Fruit fly (Drosophila melanogaster) whole organism, wandering third instar larva: Measurements from ENCODE around the gene Hsp70Ba.

Source experiments
- Abd-B ChIP-seq: fragments of >200 bp; optimal IDR thresholded peaks from 2 replicates; lab custom pipeline; 2017; ENCODE audit warnings: missing biosample characterization, missing genetic modification characterization
- CG9705 ChIP-seq: fragments of 200-800 bp; sonication (Bioruptor generic); optimal IDR thresholded peaks from 2 replicates; lab custom pipeline; 2018; ENCODE audit warnings: missing biosample characterization, mild to moderate bottlenecking, missing genetic modification characterization
- CrebA ChIP-seq: fragments of 200-800 bp; sonication (Bioruptor generic); optimal IDR thresholded peaks from 2 replicates; lab custom pipeline; 2016; ENCODE audit warnings: missing biosample characterization, mild to moderate bottlenecking, missing genetic modification characterization, borderline replicate concordance
- Dfd ChIP-seq: fragments of >200 bp; optimal IDR thresholded peaks from 2 replicates; lab custom pipeline; 2017; ENCODE audit warnings: missing biosample characterization, missing genetic modification characterization
- Dif ChIP-seq: fragments of 200-275, 200-300 bp; sonication (Bioruptor generic); optimal IDR thresholded peaks from 2 replicates; lab custom pipeline; 2018; ENCODE audit warnings: missing biosample characterization, missing genetic modification characterization; ENCODE audit not compliant: partially characterized antibody
- GATAd ChIP-seq: sonication (Bioruptor generic); optimal IDR thresholded peaks from 2 replicates; lab custom pipeline; 2016; ENCODE audit warnings: missing biosample characterization, missing genetic modification characterization
- HLH106 ChIP-seq: fragments of 200-800 bp; optimal IDR thresholded peaks from 3 replicates; lab custom pipeline; 2019; ENCODE audit warnings: missing biosample characterization, mild to moderate bottlenecking, missing genetic modification characterization, moderate library complexity
- Hnf4 ChIP-seq: fragments of 200-800 bp; sonication (Bioruptor generic); optimal IDR thresholded peaks from 2 replicates; lab custom pipeline; 2016; ENCODE audit warnings: missing biosample characterization, mild to moderate bottlenecking, missing genetic modification characterization
- Hr83 ChIP-seq: fragments of 200-300 bp; sonication (Bioruptor generic); optimal IDR thresholded peaks from 2 replicates; lab custom pipeline; 2016; ENCODE audit warnings: missing biosample characterization, mild to moderate bottlenecking, missing genetic modification characterization, moderate library complexity; ENCODE audit not compliant: poor library complexity, severe bottlenecking
- Jra ChIP-seq: sonication (Bioruptor generic); optimal IDR thresholded peaks from 2 replicates; lab custom pipeline; 2016; ENCODE audit warnings: missing biosample characterization, missing genetic modification characterization
- Mio ChIP-seq: sonication (Bioruptor generic); optimal IDR thresholded peaks from 2 replicates; lab custom pipeline; 2016; ENCODE audit warnings: missing biosample characterization, missing genetic modification characterization
- Myc ChIP-seq: fragments of >200 bp; optimal IDR thresholded peaks from 2 replicates; lab custom pipeline; 2017
- OdsH ChIP-seq: fragments of 200-800 bp; sonication (Bioruptor generic); optimal IDR thresholded peaks from 2 replicates; lab custom pipeline; 2016; ENCODE audit warnings: missing biosample characterization, mild to moderate bottlenecking, missing genetic modification characterization
- Rel ChIP-seq, 2 experiments: fragments of 200-800 bp; sonication (Bioruptor generic) in 1 of 2; optimal IDR thresholded peaks; 2 replicates in 1 of 2; 3 replicates in 1 of 2; lab custom pipeline; 2016 to 2019; ENCODE audit warnings: mild to moderate bottlenecking in 2 of 2, missing biosample characterization in 2 of 2, missing genetic modification characterization in 2 of 2, moderate library complexity in 1 of 2
- Sp1 ChIP-seq: fragments of 200-800 bp; sonication (Bioruptor generic); optimal IDR thresholded peaks from 3 replicates; lab custom pipeline; 2019; ENCODE audit warnings: missing biosample characterization, mild to moderate bottlenecking, missing genetic modification characterization, moderate library complexity
- Vsx2 ChIP-seq: fragments of 200-300, 225-300 bp; sonication (Bioruptor generic); optimal IDR thresholded peaks from 2 replicates; lab custom pipeline; 2018; ENCODE audit warnings: missing biosample characterization, missing genetic modification characterization; ENCODE audit not compliant: partially characterized antibody
- br ChIP-seq: fragments of 200-800 bp; sonication (Bioruptor generic); optimal IDR thresholded peaks from 2 replicates; lab custom pipeline; 2016; ENCODE audit warnings: missing biosample characterization, missing genetic modification characterization
- brk ChIP-seq: fragments of 200-800 bp; sonication (Bioruptor generic); optimal IDR thresholded peaks from 2 replicates; lab custom pipeline; 2016; ENCODE audit warnings: missing biosample characterization, mild to moderate bottlenecking, missing genetic modification characterization
- dl ChIP-seq, 2 experiments: fragments of 175-275, 200-275 bp in 1 of 2; fragments of 200-275 bp in 1 of 2; sonication (Bioruptor generic); optimal IDR thresholded peaks; lab custom pipeline; 2018; ENCODE audit warnings: mild to moderate bottlenecking in 2 of 2, missing biosample characterization in 2 of 2, missing genetic modification characterization in 2 of 2, moderate library complexity in 2 of 2; ENCODE audit not compliant: partially characterized antibody in 2 of 2, insufficient read depth in 1 of 2
- dmrt93B ChIP-seq: fragments of 200-800 bp; sonication (Bioruptor generic); optimal IDR thresholded peaks from 2 replicates; lab custom pipeline; 2018; ENCODE audit warnings: missing biosample characterization, mild to moderate bottlenecking, missing genetic modification characterization
- dsf ChIP-seq: sonication (Bioruptor generic); optimal IDR thresholded peaks from 2 replicates; lab custom pipeline; 2016; ENCODE audit warnings: missing biosample characterization, missing genetic modification characterization, borderline replicate concordance
- ey ChIP-seq: fragments of 200-800 bp; sonication (Bioruptor generic); optimal IDR thresholded peaks from 2 replicates; lab custom pipeline; 2016; ENCODE audit warnings: missing biosample characterization, missing genetic modification characterization
- foxo ChIP-seq, 2 experiments: fragments of 200-800 bp; sonication (Bioruptor generic); optimal IDR thresholded peaks; 2 replicates in 1 of 2; 3 replicates in 1 of 2; lab custom pipeline; 2016 to 2017; ENCODE audit warnings: missing biosample characterization in 2 of 2, missing genetic modification characterization in 2 of 2
- fru ChIP-seq: fragments of 200-800 bp; sonication (Bioruptor generic); optimal IDR thresholded peaks from 3 replicates; lab custom pipeline; 2016; ENCODE audit warnings: missing biosample characterization, mild to moderate bottlenecking, missing genetic modification characterization
- jim ChIP-seq: fragments of 175-275, 200-325 bp; sonication (Bioruptor generic); optimal IDR thresholded peaks from 2 replicates; lab custom pipeline; 2016; ENCODE audit warnings: missing biosample characterization, mild to moderate bottlenecking, missing genetic modification characterization
- pan ChIP-seq: fragments of >200 bp; optimal IDR thresholded peaks from 2 replicates; lab custom pipeline; 2017
- psq ChIP-seq: fragments of 200-800 bp; sonication (Bioruptor generic); optimal IDR thresholded peaks from 3 replicates; lab custom pipeline; 2017; ENCODE audit warnings: missing biosample characterization, mild to moderate bottlenecking, missing genetic modification characterization, moderate library complexity
- rgr ChIP-seq: fragments of 200-800 bp; sonication (Bioruptor generic); optimal IDR thresholded peaks from 3 replicates; lab custom pipeline; 2016; ENCODE audit warnings: missing biosample characterization, mild to moderate bottlenecking, missing genetic modification characterization
- sv ChIP-seq: fragments of 200-800 bp; sonication (Bioruptor generic); optimal IDR thresholded peaks from 3 replicates; lab custom pipeline; 2016; ENCODE audit warnings: missing biosample characterization, missing genetic modification characterization
- tai ChIP-seq: sonication (Bioruptor generic); optimal IDR thresholded peaks from 2 replicates; lab custom pipeline; 2016; ENCODE audit warnings: missing biosample characterization, missing genetic modification characterization
- woc ChIP-seq: sonication (Bioruptor generic); optimal IDR thresholded peaks from 2 replicates; lab custom pipeline; 2016; ENCODE audit warnings: missing biosample characterization, mild to moderate bottlenecking, missing genetic modification characterization

Gene Hsp70Ba

dm6 chr3R:12439039-12439400, 28.6 kb downstream of the Hsp70Ba start, which contains the start of the genes CG17207 and CG46427:
Gene CG17207, minus strand, starts transcription at chr3R:12439139.
Gene CG46427, minus strand, starts transcription at chr3R:12439139.
- TF ChIP-seq jim (GFP tag; lab: Kevin White, UChicago) (no peak), sv (no peak), pan (lab: Kevin White, UChicago) (no peak), dmrt93B (GFP tag; lab: Kevin White, UChicago) (no peak), rgr (GFP tag; lab: Kevin White, UChicago) (no peak)
- TF ChIP-seq, all 38 proteins: peak for 0

- TF ChIP-seq psq (GFP tag; lab: Kevin White, UChicago) = no peak
Observed at dm6 chr3R:12435948-12436347, 31.6 kb downstream of the Hsp70Ba start, which contains the start of gene Desat2. Gene Desat2, plus strand, starts transcription at chr3R:12436248.

- TF ChIP-seq psq (GFP tag; lab: Kevin White, UChicago) = peak; percentile 46
- TF ChIP-seq rgr (GFP tag; lab: Kevin White, UChicago) = peak; percentile 18
- no peak for TF ChIP-seq GATAd
- TF ChIP-seq Sp1 (GFP tag; lab: Kevin White, UChicago) = peak; percentile 68
- TF ChIP-seq HLH106 (tag; lab: Kevin White, UChicago) = peak; percentile 74
- TF ChIP-seq jim (GFP tag; lab: Kevin White, UChicago) = no peak
- TF ChIP-seq fru (GFP tag; lab: Kevin White, UChicago) = no peak
- TF ChIP-seq Hr83 (GFP tag; lab: Kevin White, UChicago) = no peak
- TF ChIP-seq Mio (GFP tag; lab: Kevin White, UChicago) = no peak
- TF ChIP-seq br (GFP tag; lab: Kevin White, UChicago) = no peak
- TF ChIP-seq CrebA (GFP tag; lab: Kevin White, UChicago) = no peak
- TF ChIP-seq Myc = peak; percentile 95
- no peak for TF ChIP-seq dl (GFP tag; optimal IDR thresholded peaks at IDR 0.05; lab: Kevin White, UChicago; ENCODE audit: insufficient read depth in 1 of 2, partially characterized antibody in 2 of 2)
- TF ChIP-seq CG9705 (GFP tag; lab: Kevin White, UChicago) = peak; percentile 56
- no peak for TF ChIP-seq Hnf4 (GFP tag; lab: Kevin White, UChicago)
- TF ChIP-seq Dfd = no peak
- TF ChIP-seq Abd-B (GFP tag; lab: Kevin White, UChicago) = no peak
- no peak for TF ChIP-seq dsf (GFP tag; lab: Kevin White, UChicago)
- TF ChIP-seq brk (GFP tag; lab: Kevin White, UChicago) = no peak
- TF ChIP-seq OdsH (GFP tag; lab: Kevin White, UChicago) = peak; percentile 32
- TF ChIP-seq Jra (GFP tag; lab: Kevin White, UChicago) = no peak
- peak in 1 of 2 experiments; percentile 60 for TF ChIP-seq foxo (GFP tag; optimal IDR thresholded peaks at IDR 0.05; lab: Kevin White, UChicago)
- TF ChIP-seq woc (GFP tag; lab: Kevin White, UChicago) = no peak
- no peak for TF ChIP-seq sv
- no peak for TF ChIP-seq Vsx2 (GFP tag; lab: Kevin White, UChicago)
- no peak for TF ChIP-seq tai (GFP tag; lab: Kevin White, UChicago)
- TF ChIP-seq dmrt93B (GFP tag; lab: Kevin White, UChicago) = no peak
- TF ChIP-seq Rel (GFP tag; optimal IDR thresholded peaks at IDR 0.05; lab: Kevin White, UChicago) = no peak
- TF ChIP-seq Rel (tag; optimal IDR thresholded peaks at IDR 0.05; lab: Kevin White, UChicago) = peak; percentile 70
Observed at dm6 chr3R:12433764-12434163, 33.8 kb downstream of the Hsp70Ba start, which contains the start of the genes Aos1 and Srlp. Gene Aos1, minus strand, starts transcription at chr3R:12433822. Gene Srlp, plus strand, starts transcription at chr3R:12434098.

dm6 chr3R:12431030-12431489, 36.5 kb downstream of the Hsp70Ba start, which contains the start of gene Prosalpha2:
Gene Prosalpha2, plus strand, starts transcription at chr3R:12431321.
- TF ChIP-seq Jra (GFP tag; lab: Kevin White, UChicago) (no peak), Hr83 (GFP tag; lab: Kevin White, UChicago) (no peak), ey (peak; percentile 28), foxo (GFP tag; optimal IDR thresholded peaks at IDR 0.05; lab: Kevin White, UChicago) (peak in 1 of 2 experiments; percentile 48), Dif (GFP tag; lab: Kevin White, UChicago) (no peak), Myc (peak; percentile 38), rgr (GFP tag; lab: Kevin White, UChicago) (peak; percentile 29), psq (GFP tag; lab: Kevin White, UChicago) (peak; percentile 12), HLH106 (tag; lab: Kevin White, UChicago) (peak; percentile 11), Sp1 (GFP tag; lab: Kevin White, UChicago) (peak; percentile 9), Rel (GFP tag; optimal IDR thresholded peaks at IDR 0.05; lab: Kevin White, UChicago) (no peak), Rel (tag; optimal IDR thresholded peaks at IDR 0.05; lab: Kevin White, UChicago) (peak; percentile 99)
- TF ChIP-seq, all 38 proteins: peak for 8
